Fruit fly (Drosophila melanogaster) whole organism, embryonic: ENCODE data around the gene Prx4.
A peak's percentile ranks its signal among the peaks of the same experiment; 100 is the strongest.

ENCODE experiments used
- Bgb ChIP-seq: fragments of 200-800 bp; sonication (Bioruptor generic); IDR thresholded peaks from 2 replicates; pipeline ENCODE4 v1.3.6; 2022; ENCODE audit warnings: missing biosample characterization, missing genetic modification characterization; ENCODE audit not compliant: partially characterized antibody
- CG10462 ChIP-seq: fragments of 200-800 bp; sonication (Bioruptor generic); optimal IDR thresholded peaks from 2 replicates; lab custom pipeline; 2016; ENCODE audit warnings: missing biosample characterization, missing genetic modification characterization
- CG10543 ChIP-seq: fragments of 200-800 bp; sonication (Bioruptor generic); optimal IDR thresholded peaks from 3 replicates; lab custom pipeline; 2017; ENCODE audit warnings: missing biosample characterization, mild to moderate bottlenecking, missing genetic modification characterization, moderate library complexity
- CG10654 ChIP-seq: fragments of 200-800 bp; sonication (Bioruptor generic); optimal IDR thresholded peaks from 2 replicates; lab custom pipeline; 2016; ENCODE audit warnings: missing biosample characterization, missing genetic modification characterization
- CG11398 ChIP-seq: fragments of 200-800 bp; sonication (Bioruptor generic); optimal IDR thresholded peaks from 2 replicates; lab custom pipeline; 2016; ENCODE audit warnings: missing biosample characterization, missing genetic modification characterization
- CG12236 ChIP-seq: fragments of 200-800 bp; sonication (Bioruptor generic); optimal IDR thresholded peaks from 2 replicates; lab custom pipeline; 2016; ENCODE audit warnings: missing biosample characterization, missing genetic modification characterization
- CG13296 ChIP-seq: fragments of 200-800 bp; sonication (Bioruptor generic); optimal IDR thresholded peaks from 3 replicates; lab custom pipeline; 2018; ENCODE audit warnings: missing biosample characterization, mild to moderate bottlenecking, missing genetic modification characterization
- CG13775 ChIP-seq: fragments of 200-800 bp; sonication (Bioruptor generic); optimal IDR thresholded peaks from 3 replicates; lab custom pipeline; 2017; ENCODE audit warnings: missing biosample characterization, mild to moderate bottlenecking, missing genetic modification characterization
- CG17385 ChIP-seq: fragments of 200-800 bp; sonication (Bioruptor generic); optimal IDR thresholded peaks from 3 replicates; lab custom pipeline; 2018; ENCODE audit warnings: missing biosample characterization, mild to moderate bottlenecking, missing genetic modification characterization
- CG18619 ChIP-seq: fragments of 200-800 bp; sonication (Bioruptor generic); optimal IDR thresholded peaks from 3 replicates; lab custom pipeline; 2017; ENCODE audit warnings: missing biosample characterization, mild to moderate bottlenecking, missing genetic modification characterization
- CG30431 ChIP-seq: fragments of 200-800 bp; sonication (Bioruptor generic); optimal IDR thresholded peaks from 2 replicates; lab custom pipeline; 2017; ENCODE audit warnings: missing biosample characterization, missing genetic modification characterization
- CG3838 ChIP-seq: fragments of 200-800 bp; sonication (Bioruptor generic); optimal IDR thresholded peaks from 3 replicates; lab custom pipeline; 2016; ENCODE audit warnings: missing biosample characterization, missing genetic modification characterization
- CG4707 ChIP-seq: fragments of 200-800 bp; sonication (Bioruptor generic); optimal IDR thresholded peaks from 2 replicates; lab custom pipeline; 2018; ENCODE audit warnings: missing biosample characterization, mild to moderate bottlenecking, missing genetic modification characterization, moderate library complexity
- CG7357 ChIP-seq: fragments of 200-800 bp; sonication (Bioruptor generic); IDR thresholded peaks from 3 replicates; pipeline ENCODE4 v1.3.6; 2022; ENCODE audit warnings: missing biosample characterization, missing genetic modification characterization
- CG8359 ChIP-seq: fragments of 200-800 bp; sonication (Bioruptor generic); optimal IDR thresholded peaks from 2 replicates; lab custom pipeline; 2017; ENCODE audit warnings: missing biosample characterization, mild to moderate bottlenecking, missing genetic modification characterization, borderline replicate concordance
- CTCF ChIP-seq: fragments of 200-800 bp; sonication (Bioruptor generic); optimal IDR thresholded peaks from 2 replicates; lab custom pipeline; 2017; ENCODE audit warnings: missing biosample characterization, mild to moderate bottlenecking, missing genetic modification characterization, moderate library complexity
- Camta ChIP-seq: fragments of 200-800 bp; sonication (Bioruptor generic); optimal IDR thresholded peaks from 2 replicates; lab custom pipeline; 2016; ENCODE audit warnings: missing biosample characterization, missing genetic modification characterization
- Doc2 ChIP-seq: fragments of 200-800 bp; sonication (Bioruptor generic); IDR thresholded peaks from 2 replicates; pipeline ENCODE4 v1.3.6; 2022; ENCODE audit warnings: missing biosample characterization, missing genetic modification characterization
- Doc3 ChIP-seq: fragments of 200-800 bp; sonication (Bioruptor generic); IDR thresholded peaks from 3 replicates; pipeline ENCODE4 v1.3.6; 2022; ENCODE audit warnings: missing biosample characterization, missing genetic modification characterization; ENCODE audit not compliant: partially characterized antibody
- Ets97D ChIP-seq: fragments of 200-800 bp; sonication (Bioruptor generic); optimal IDR thresholded peaks from 3 replicates; lab custom pipeline; 2016; ENCODE audit warnings: missing biosample characterization, missing genetic modification characterization
- MBD-R2 ChIP-seq: fragments of 200-800 bp; sonication (Bioruptor generic); IDR thresholded peaks from 2 replicates; pipeline ENCODE4 v1.3.6; 2022; ENCODE audit warnings: missing biosample characterization, missing genetic modification characterization
- Med ChIP-seq: fragments of 200-800 bp; sonication (Bioruptor generic); peaks from one replicate; lab custom pipeline; 2016; ENCODE audit warnings: missing biosample characterization, missing genetic modification characterization, mild to moderate bottlenecking, inconsistent platforms, moderate library complexity
- Meics ChIP-seq: fragments of 200-800 bp; sonication (Bioruptor generic); optimal IDR thresholded peaks from 2 replicates; lab custom pipeline; 2017; ENCODE audit warnings: missing biosample characterization, mild to moderate bottlenecking, missing genetic modification characterization
- Optix ChIP-seq: fragments of 200-800 bp; sonication (Bioruptor generic); IDR thresholded peaks from 3 replicates; pipeline ENCODE4 v1.3.6; 2022; ENCODE audit warnings: missing biosample characterization, missing genetic modification characterization
- Spps ChIP-seq: fragments of 200-800 bp; sonication (Bioruptor generic); optimal IDR thresholded peaks from 2 replicates; lab custom pipeline; 2018; ENCODE audit warnings: missing biosample characterization, mild to moderate bottlenecking, missing genetic modification characterization
- Taf1 ChIP-seq: fragments of 200-800 bp; sonication (Bioruptor generic); IDR thresholded peaks from 2 replicates; pipeline ENCODE4 v1.3.6; 2022; ENCODE audit warnings: missing biosample characterization, missing genetic modification characterization
- Tbp ChIP-seq: fragments of >200 bp; optimal IDR thresholded peaks from 2 replicates; lab custom pipeline; 2018; ENCODE audit warnings: missing biosample characterization, missing genetic modification characterization
- Usf ChIP-seq: fragments of 200-800 bp; sonication (Bioruptor generic); optimal IDR thresholded peaks from 2 replicates; lab custom pipeline; 2017; ENCODE audit warnings: missing genotype, missing biosample characterization, missing genetic modification characterization
- Xbp1 ChIP-seq: fragments of 200-800 bp; sonication (Bioruptor generic); optimal IDR thresholded peaks from 3 replicates; lab custom pipeline; 2016; ENCODE audit warnings: missing biosample characterization, mild to moderate bottlenecking, missing genetic modification characterization
- al ChIP-seq: fragments of 200-800 bp; sonication (Bioruptor generic); IDR thresholded peaks from 2 replicates; pipeline ENCODE4 v1.3.6; 2022; ENCODE audit warnings: missing biosample characterization, missing genetic modification characterization
- ato ChIP-seq: fragments of 200-800 bp; sonication (Bioruptor generic); IDR thresholded peaks from 2 replicates; pipeline ENCODE4 v1.3.6; 2022; ENCODE audit warnings: missing biosample characterization, missing genetic modification characterization; ENCODE audit not compliant: partially characterized antibody
- cad ChIP-seq: fragments of >200 bp; optimal IDR thresholded peaks from 2 replicates; lab custom pipeline; 2017; ENCODE audit warnings: missing biosample characterization, missing genetic modification characterization
- crp ChIP-seq, 2 experiments: fragments of 200-800 bp; sonication (Bioruptor generic); optimal IDR thresholded peaks; 2 replicates in 1 of 2; 3 replicates in 1 of 2; lab custom pipeline; 2017; ENCODE audit warnings: missing biosample characterization in 2 of 2, missing genetic modification characterization in 2 of 2, mild to moderate bottlenecking in 1 of 2, moderate library complexity in 1 of 2
- fru ChIP-seq: fragments of >200 bp; optimal IDR thresholded peaks from 2 replicates; lab custom pipeline; 2017
- inv ChIP-seq: fragments of 200-800 bp; sonication (Bioruptor generic); IDR thresholded peaks from 2 replicates; pipeline ENCODE4 v1.3.6; 2022; ENCODE audit warnings: missing biosample characterization, missing genetic modification characterization; ENCODE audit not compliant: partially characterized antibody
- nerfin-2 ChIP-seq: fragments of 200-800 bp; sonication (Bioruptor generic); IDR thresholded peaks from 2 replicates; pipeline ENCODE4 v1.3.6; 2022; ENCODE audit warnings: missing biosample characterization, missing genetic modification characterization; ENCODE audit not compliant: partially characterized antibody
- pan ChIP-seq, 4 experiments: fragments of >200 bp in 3 of 4; fragments of 200-800 bp in 1 of 4; sonication (Bioruptor generic) in 1 of 4; optimal IDR thresholded peaks in 3 of 4; IDR thresholded peaks in 1 of 4; 2 replicates each; pipeline versions ENCODE4 v1.3.6 to Lab custom; 2017 to 2022; ENCODE audit warnings: missing biosample characterization in 2 of 4, missing genetic modification characterization in 2 of 4, mixed read lengths in 1 of 4
- pfk ChIP-seq: fragments of 200-800 bp; sonication (Bioruptor generic); optimal IDR thresholded peaks from 2 replicates; lab custom pipeline; 2018; ENCODE audit warnings: missing biosample characterization, mild to moderate bottlenecking, missing genetic modification characterization, moderate library complexity
- pros ChIP-seq: fragments of 200-800 bp; sonication (Bioruptor generic); optimal IDR thresholded peaks from 3 replicates; lab custom pipeline; 2019; ENCODE audit warnings: missing biosample characterization, mild to moderate bottlenecking, missing genetic modification characterization, moderate library complexity
- pzg ChIP-seq: fragments of 200-800 bp; sonication (Bioruptor generic); optimal IDR thresholded peaks from 3 replicates; lab custom pipeline; 2018; ENCODE audit warnings: missing biosample characterization, mild to moderate bottlenecking, missing genetic modification characterization, moderate library complexity
- schlank ChIP-seq: fragments of 200-800 bp; sonication (Bioruptor generic); optimal IDR thresholded peaks from 2 replicates; lab custom pipeline; 2018; ENCODE audit warnings: missing biosample characterization, mild to moderate bottlenecking, missing genetic modification characterization
- seq ChIP-seq: fragments of 200-800 bp; sonication (Bioruptor generic); IDR thresholded peaks from 2 replicates; pipeline ENCODE4 v1.3.6; 2022; ENCODE audit warnings: missing biosample characterization, missing genetic modification characterization
- sima ChIP-seq: fragments of 200-800 bp; sonication (Bioruptor generic); optimal IDR thresholded peaks from 2 replicates; lab custom pipeline; 2016; ENCODE audit warnings: missing biosample characterization, missing genetic modification characterization
- so ChIP-seq: fragments of 200-800 bp; sonication (Bioruptor generic); IDR thresholded peaks from 3 replicates; pipeline ENCODE4 v1.3.6; 2022; ENCODE audit warnings: missing biosample characterization, missing genetic modification characterization
- sug ChIP-seq: fragments of 200-800 bp; optimal IDR thresholded peaks from 2 replicates; lab custom pipeline; 2019; ENCODE audit warnings: missing biosample characterization, mild to moderate bottlenecking, missing genetic modification characterization, moderate library complexity
- tio ChIP-seq: fragments of 200-800 bp; sonication (Bioruptor generic); optimal IDR thresholded peaks from 2 replicates; lab custom pipeline; 2017; ENCODE audit warnings: missing biosample characterization, missing genetic modification characterization, inconsistent platforms
- twi ChIP-seq: fragments of 200-800 bp; optimal IDR thresholded peaks from 2 replicates; lab custom pipeline; 2019; ENCODE audit warnings: missing biosample characterization, mild to moderate bottlenecking, missing genetic modification characterization, moderate library complexity
- zfh1 ChIP-seq: fragments of 200-800 bp; sonication (Bioruptor generic); IDR thresholded peaks from 3 replicates; pipeline ENCODE4 v1.3.6; 2022; ENCODE audit warnings: missing biosample characterization, missing genetic modification characterization
- zfh2 ChIP-seq: fragments of 200-800 bp; sonication (Bioruptor generic); optimal IDR thresholded peaks from 2 replicates; lab custom pipeline; 2016; ENCODE audit warnings: missing biosample characterization, missing genetic modification characterization

The Prx4 gene

dm6 chr3L:3071675-3072583, 29.8 kb downstream of the Prx4 start (continued):
- no peak for TF ChIP-seq Usf (GFP tag; lab: Kevin White, UChicago)
- TF ChIP-seq CG10462 (GFP tag; lab: Kevin White, UChicago), result no peak
- no peak for TF ChIP-seq CG13296 (GFP tag; lab: Kevin White, UChicago)
- TF ChIP-seq pros (GFP tag; lab: Kevin White, UChicago), result peak; percentile 61
- no peak for TF ChIP-seq Spps (tag; lab: Kevin White, UChicago)
- TF ChIP-seq CG17385, result no peak
- TF ChIP-seq Med (GFP tag; lab: Kevin White, UChicago), result peak; percentile 68
- TF ChIP-seq CG18619, result peak; percentile 18
- TF ChIP-seq sima, result no peak
- TF ChIP-seq pan (optimal IDR thresholded peaks at IDR 0.05; lab: Kevin White, UChicago), result no peak
- no peak for TF ChIP-seq pan (GFP tag; optimal IDR thresholded peaks at IDR 0.05 in 1 of 2, IDR thresholded peaks at IDR 0.05 in 1 of 2)
- TF ChIP-seq Taf1 (GFP tag; lab: Robert Waterston, UW), result no peak
- TF ChIP-seq pzg, result no peak
- no peak for TF ChIP-seq CG4707 (GFP tag; lab: Kevin White, UChicago)
- TF ChIP-seq Meics (GFP tag; lab: Kevin White, UChicago), result peak; percentile 17
- TF ChIP-seq pfk, result no peak
- no peak for TF ChIP-seq so (GFP tag; lab: Robert Waterston, UW)
- TF ChIP-seq zfh1 (GFP tag; lab: Robert Waterston, UW), result 0 out of 3 replicates have a peak, but pooled peaks have one; percentile 15
- no peak for TF ChIP-seq cad
- no peak for TF ChIP-seq Doc2 (GFP tag; lab: Robert Waterston, UW)
- no peak for TF ChIP-seq CG12236 (GFP tag; lab: Kevin White, UChicago)
- TF ChIP-seq CG8359, result no peak
- no peak for TF ChIP-seq zfh2 (GFP tag; lab: Kevin White, UChicago)
- TF ChIP-seq Doc3 (GFP tag; lab: Robert Waterston, UW), result no peak
- no peak for TF ChIP-seq CG11398 (GFP tag; lab: Kevin White, UChicago)
- TF ChIP-seq crp (GFP tag; optimal IDR thresholded peaks at IDR 0.05; lab: Kevin White, UChicago), result peak in 1 of 2 experiments; percentile 74
- no peak for TF ChIP-seq schlank
- no peak for TF ChIP-seq seq
- TF ChIP-seq nerfin-2 (GFP tag; lab: Robert Waterston, UW), result no peak
- peak; percentile 41 for TF ChIP-seq sug (tag; lab: Kevin White, UChicago)
- no peak for TF ChIP-seq al (GFP tag; lab: Robert Waterston, UW)
- TF ChIP-seq Ets97D (GFP tag; lab: Kevin White, UChicago), result no peak
- no peak for TF ChIP-seq MBD-R2 (GFP tag; lab: Robert Waterston, UW)
- TF ChIP-seq CG3838 (GFP tag; lab: Kevin White, UChicago), result no peak
- TF ChIP-seq Camta, result no peak
- no peak for TF ChIP-seq fru
- no peak for TF ChIP-seq Xbp1 (GFP tag; lab: Kevin White, UChicago)
- peak; percentile 37; the same call in 1 of the 2 replicates for TF ChIP-seq Bgb
- no peak for TF ChIP-seq tio (GFP tag; lab: Kevin White, UChicago)
- peak; percentile 53 for TF ChIP-seq Tbp (GFP tag; lab: Kevin White, UChicago)
- TF ChIP-seq Optix, result no peak
- TF ChIP-seq CG10543, result peak; percentile 15
- no peak for TF ChIP-seq CG30431 (GFP tag; lab: Kevin White, UChicago)
- no peak for TF ChIP-seq CG10654 (GFP tag; lab: Kevin White, UChicago)
- TF ChIP-seq CG13775 (GFP tag; lab: Kevin White, UChicago), result peak; percentile 38
- TF ChIP-seq CG7357 (GFP tag; lab: Robert Waterston, UW), result no peak
- no peak for TF ChIP-seq CTCF (GFP tag; lab: Kevin White, UChicago)
- TF ChIP-seq twi, result peak; percentile 62
- TF ChIP-seq ato (GFP tag; lab: Robert Waterston, UW), result no peak
- TF ChIP-seq inv (GFP tag; lab: Robert Waterston, UW), result no peak
